Worm (Caenorhabditis elegans) whole organism, L1 larva: ENCODE measurements around the gene F53F8.4.

Source experiments
- alr-1 ChIP-seq: fragments of 200-800 bp; sonication (Bioruptor generic); optimal IDR thresholded peaks from 2 replicates; lab custom pipeline; 2018; ENCODE audit warnings: borderline replicate concordance, mild to moderate bottlenecking, missing genetic modification characterization, missing compliant biosample characterization
- ama-1 ChIP-seq: fragments of 150-350 bp; optimal IDR thresholded peaks from 2 replicates; lab custom pipeline; 2014
- ceh-88 ChIP-seq: fragments of 200-800 bp; sonication (Bioruptor generic); IDR thresholded peaks from 2 replicates; pipeline ENCODE4 v1.3.6; 2022; ENCODE audit warnings: missing genetic modification characterization, missing compliant biosample characterization
- jun-1 ChIP-seq: fragments of 150-350 bp; optimal IDR thresholded peaks from 2 replicates; lab custom pipeline; 2014; ENCODE audit warnings: missing biosample characterization, missing genetic modification reagents, missing genetic modification characterization
- mab-9 ChIP-seq: fragments of 200-800 bp; sonication (Bioruptor generic); IDR thresholded peaks from 2 replicates; pipeline ENCODE4 v1.3.6; 2022; ENCODE audit warnings: missing genetic modification reagents, missing genetic modification characterization, missing compliant biosample characterization
- nhr-11 ChIP-seq: fragments of 150-350 bp; optimal IDR thresholded peaks from 2 replicates; lab custom pipeline; 2014; ENCODE audit warnings: missing biosample characterization, missing genetic modification characterization
- snpc-4 ChIP-seq: fragments of 150-350 bp; optimal IDR thresholded peaks from 2 replicates; lab custom pipeline; 2014; ENCODE audit warnings: missing biosample characterization, missing genetic modification characterization
- unc-62 ChIP-seq: fragments of 150-350 bp; optimal IDR thresholded peaks from 2 replicates; lab custom pipeline; 2014; ENCODE audit warnings: missing biosample characterization, missing genetic modification reagents, missing genetic modification characterization
- unc-86 ChIP-seq: sonication (generic microtip); optimal IDR thresholded peaks from 2 replicates; lab custom pipeline; 2016; ENCODE audit warnings: missing genetic modification characterization, missing compliant biosample characterization

- no peak for TF ChIP-seq ceh-88
- TF ChIP-seq snpc-4, result no peak
- no peak for TF ChIP-seq mab-9 (GFP tag; lab: Robert Waterston, UW)
- TF ChIP-seq ama-1, result no peak
- no peak for TF ChIP-seq jun-1
- TF ChIP-seq alr-1 (tag; lab: Kevin White, UChicago), result no peak
- TF ChIP-seq unc-62, result no peak
- no peak for TF ChIP-seq nhr-11 (tag; lab: Kevin White, UChicago)
- TF ChIP-seq unc-86 (tag; lab: Kevin White, UChicago), result peak; percentile 29
Measured at ce11 chrV:20710156-20710555, 18.7 kb upstream of the F53F8.4 start.
